Worm (Caenorhabditis elegans): Measurements from ENCODE around the gene C51E3.9.

DNA sequence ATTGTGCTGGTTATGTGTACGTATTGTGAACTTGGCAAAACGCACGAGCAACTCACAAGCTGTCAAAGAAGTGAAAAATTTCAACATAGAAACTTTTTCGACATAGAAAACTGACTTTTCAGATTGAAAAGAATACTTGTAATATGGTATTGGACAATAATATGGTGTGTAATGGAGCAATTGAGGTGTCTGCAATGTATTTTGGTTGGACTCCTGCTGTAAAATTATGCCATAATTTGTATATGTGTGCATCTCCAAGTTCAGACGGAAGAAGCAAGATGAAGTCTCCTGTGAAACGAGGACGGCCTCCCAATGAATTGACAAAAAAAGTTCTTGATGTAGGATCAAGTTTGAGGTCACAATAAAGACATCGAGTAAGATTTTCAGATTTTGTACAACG lies 38.1 kb downstream of the C51E3.9 start:
- TF ChIP-seq tra-4 (tag; optimal IDR thresholded peaks at IDR 0.05): no peak
- TF ChIP-seq ama-1 (optimal IDR thresholded peaks at IDR 0.05): no peak
- no peak for TF ChIP-seq aly-1 (tag; optimal IDR thresholded peaks at IDR 0.05)
- no peak for TF ChIP-seq F13C5.2 (tag; optimal IDR thresholded peaks at IDR 0.05)
- no peak for TF ChIP-seq scrt-1 (GFP tag; IDR thresholded peaks at IDR 0.05)
- no peak for TF ChIP-seq tbx-37 (GFP tag; conservative IDR thresholded peaks at IDR 0.05)
- TF ChIP-seq sea-1 (GFP tag; conservative IDR thresholded peaks at IDR 0.05): no peak
- TF ChIP-seq pes-1 (GFP tag; IDR thresholded peaks at IDR 0.05): no peak
- no peak for TF ChIP-seq flt-1 (GFP tag; IDR thresholded peaks at IDR 0.05)
- no peak for TF ChIP-seq B0310.2 (tag; optimal IDR thresholded peaks at IDR 0.05)
- TF ChIP-seq ets-7 (tag; optimal IDR thresholded peaks at IDR 0.05): no peak
- no peak for TF ChIP-seq tbx-11 (GFP tag; IDR thresholded peaks at IDR 0.05)
- TF ChIP-seq hmbx-1 (tag; optimal IDR thresholded peaks at IDR 0.05): no peak
- no peak for TF ChIP-seq hnd-1 (tag; optimal IDR thresholded peaks at IDR 0.05)
